Worm (Caenorhabditis elegans) whole organism, late embryonic: ENCODE measurements around the gene msh-5.

Experiments
- ama-1 ChIP-seq: fragments of 150-350 bp; optimal IDR thresholded peaks from 2 replicates; lab custom pipeline; 2014
- ceh-6 ChIP-seq: fragments of 200-800 bp; sonication (Bioruptor generic); optimal IDR thresholded peaks from 2 replicates; lab custom pipeline; 2018; ENCODE audit warnings: mild to moderate bottlenecking, missing genetic modification characterization, missing compliant biosample characterization

- TF ChIP-seq ceh-6 (GFP tag; lab: Kevin White, UChicago) (no peak), ama-1 (lab: Kevin White, UChicago) (no peak)
These were observed 47.7 kb upstream of the msh-5 start, which contains the start of gene B0564.2 for ce11 chrIV:13107359-13107758.
